Worm (Caenorhabditis elegans) whole organism, L1 larva: ENCODE data around the gene F42C5.6.

ENCODE experiments used
- C34B4.2 ChIP-seq: sonication (generic microtip); optimal IDR thresholded peaks from 2 replicates; lab custom pipeline; 2017; ENCODE audit warnings: mild to moderate bottlenecking, missing genetic modification characterization, missing compliant biosample characterization
- alr-1 ChIP-seq: fragments of 200-800 bp; sonication (Bioruptor generic); optimal IDR thresholded peaks from 2 replicates; lab custom pipeline; 2018; ENCODE audit warnings: borderline replicate concordance, mild to moderate bottlenecking, missing genetic modification characterization, missing compliant biosample characterization
- ama-1 ChIP-seq: fragments of 150-350 bp; optimal IDR thresholded peaks from 2 replicates; lab custom pipeline; 2014
- dpl-1 ChIP-seq, 3 experiments: fragments of 150-350 bp in 2 of 3; sonication (generic microtip) in 1 of 3; optimal IDR thresholded peaks; 2 replicates each; lab custom pipeline; 2014 to 2017; ENCODE audit warnings: missing biosample characterization in 3 of 3, missing genetic modification characterization in 3 of 3, missing genetic modification reagents in 3 of 3
- efl-1 ChIP-seq, 4 experiments: fragments of 150-350 bp; optimal IDR thresholded peaks in 3 of 4; peaks in 1 of 4; 1 replicate in 1 of 4; 2 replicates in 3 of 4; lab custom pipeline; 2014; ENCODE audit warnings: missing biosample characterization in 2 of 4, missing genetic modification characterization in 2 of 4, missing genetic modification reagents in 2 of 4
- egl-13 ChIP-seq: sonication (generic microtip); optimal IDR thresholded peaks from 2 replicates; lab custom pipeline; 2016; ENCODE audit warnings: missing genotype, missing genetic modification reagents, missing genetic modification characterization, missing compliant biosample characterization
- elt-2 ChIP-seq: sonication (generic microtip); optimal IDR thresholded peaks from 2 replicates; lab custom pipeline; 2016; ENCODE audit warnings: missing genetic modification characterization, mild to moderate bottlenecking, inconsistent platforms, missing compliant biosample characterization, missing genetic modification reagents
- fkh-10 ChIP-seq: sonication (generic microtip); optimal IDR thresholded peaks from 2 replicates; lab custom pipeline; 2017; ENCODE audit warnings: missing biosample characterization, missing genetic modification reagents, missing genetic modification characterization
- fos-1 ChIP-seq: fragments of 150-350 bp; optimal IDR thresholded peaks from 2 replicates; lab custom pipeline; 2014; ENCODE audit warnings: missing biosample characterization, missing genetic modification characterization
- grh-1 ChIP-seq: fragments of 200-800 bp; sonication (Bioruptor generic); IDR thresholded peaks from 2 replicates; pipeline ENCODE4 v1.3.6; 2022; ENCODE audit warnings: missing genetic modification reagents, missing genetic modification characterization, missing compliant biosample characterization
- hlh-4 ChIP-seq: sonication (generic microtip); optimal IDR thresholded peaks from 2 replicates; lab custom pipeline; 2016; ENCODE audit warnings: mild to moderate bottlenecking, missing genetic modification characterization, missing compliant biosample characterization
- hpl-2 ChIP-seq: fragments of 150-350 bp; optimal IDR thresholded peaks from 2 replicates; lab custom pipeline; 2014; ENCODE audit warnings: missing biosample characterization, missing genetic modification reagents, missing genetic modification characterization
- isw-1 ChIP-seq: fragments of 200-800 bp; sonication (Bioruptor generic); IDR thresholded peaks from 2 replicates; pipeline ENCODE4 v1.3.6; 2022; ENCODE audit warnings: missing genetic modification characterization, missing compliant biosample characterization
- lin-15B ChIP-seq: fragments of 150-350 bp; sonication (generic microtip); optimal IDR thresholded peaks from 3 replicates; lab custom pipeline; 2014; ENCODE audit warnings: missing biosample characterization, missing genetic modification characterization
- lin-35 ChIP-seq, 2 experiments: fragments of 150-350 bp; optimal IDR thresholded peaks; 2 replicates each; lab custom pipeline; 2014; ENCODE audit warnings: missing biosample characterization in 2 of 2, missing genetic modification characterization in 2 of 2, missing genetic modification reagents in 2 of 2
- lsy-2 ChIP-seq, 2 experiments: fragments of 150-350 bp; optimal IDR thresholded peaks; 2 replicates each; lab custom pipeline; 2014; ENCODE audit warnings: missing biosample characterization in 2 of 2, missing genetic modification characterization in 2 of 2
- nhr-11 ChIP-seq: fragments of 150-350 bp; optimal IDR thresholded peaks from 2 replicates; lab custom pipeline; 2014; ENCODE audit warnings: missing biosample characterization, missing genetic modification characterization
- nhr-12 ChIP-seq: sonication (generic microtip); optimal IDR thresholded peaks from 2 replicates; lab custom pipeline; 2017; ENCODE audit warnings: missing biosample characterization, missing genetic modification characterization
- nhr-19 ChIP-seq: fragments of 200-800 bp; sonication (Bioruptor generic); conservative IDR thresholded peaks from 2 replicates; pipeline ENCODE4 v1.3.6; 2022; ENCODE audit warnings: missing genetic modification characterization, missing compliant biosample characterization
- nhr-20 ChIP-seq: sonication (generic microtip); optimal IDR thresholded peaks from 2 replicates; lab custom pipeline; 2016; ENCODE audit warnings: mild to moderate bottlenecking, missing genetic modification characterization, missing compliant biosample characterization
- nhr-237 ChIP-seq: fragments of 150-350 bp; optimal IDR thresholded peaks from 2 replicates; lab custom pipeline; 2014; ENCODE audit warnings: missing biosample characterization, missing genetic modification characterization
- nhr-28 ChIP-seq: fragments of 150-350 bp; optimal IDR thresholded peaks from 2 replicates; lab custom pipeline; 2014; ENCODE audit warnings: missing biosample characterization, missing genetic modification characterization
- nhr-85 ChIP-seq: sonication (generic microtip); peaks from one replicate; lab custom pipeline; 2016; ENCODE audit warnings: missing genetic modification characterization, inconsistent platforms, missing compliant biosample characterization
- nhr-90 ChIP-seq: sonication (generic microtip); optimal IDR thresholded peaks from 2 replicates; lab custom pipeline; 2016; ENCODE audit warnings: mild to moderate bottlenecking, missing genetic modification characterization, missing compliant biosample characterization; ENCODE audit not compliant: poor library complexity
- pag-3 ChIP-seq: sonication (generic microtip); optimal IDR thresholded peaks from 2 replicates; lab custom pipeline; 2017; ENCODE audit warnings: missing genetic modification characterization, mild to moderate bottlenecking, missing compliant biosample characterization, antibody characterized with exemption, borderline replicate concordance; ENCODE audit not compliant: insufficient read depth
- pqm-1 ChIP-seq: sonication (generic microtip); optimal IDR thresholded peaks from 3 replicates; lab custom pipeline; 2017; ENCODE audit warnings: missing biosample characterization, missing genetic modification characterization
- skn-1 ChIP-seq: fragments of 150-350 bp; optimal IDR thresholded peaks from 2 replicates; lab custom pipeline; 2014; ENCODE audit warnings: missing biosample characterization, missing genetic modification characterization
- sox-4 ChIP-seq: sonication (generic microtip); optimal IDR thresholded peaks from 2 replicates; lab custom pipeline; 2016; ENCODE audit warnings: missing genetic modification characterization, missing compliant biosample characterization
- tbx-2 ChIP-seq: sonication (generic microtip); optimal IDR thresholded peaks from 2 replicates; lab custom pipeline; 2016; ENCODE audit warnings: missing genetic modification characterization, missing compliant biosample characterization
- unc-86 ChIP-seq: sonication (generic microtip); optimal IDR thresholded peaks from 2 replicates; lab custom pipeline; 2016; ENCODE audit warnings: missing genetic modification characterization, missing compliant biosample characterization
- ztf-11 ChIP-seq, 2 experiments: sonication (generic microtip); optimal IDR thresholded peaks; 2 replicates each; lab custom pipeline; 2016 to 2017; ENCODE audit warnings: missing genetic modification characterization in 2 of 2, missing biosample characterization in 1 of 2, missing compliant biosample characterization in 1 of 2

The F42C5.6 gene

ce11 chrIV:7338042-7338441, 29.2 kb upstream of the F42C5.6 start:
- TF ChIP-seq nhr-237 (tag; lab: Kevin White, UChicago), result no peak
- no peak for TF ChIP-seq sox-4 (tag; lab: Kevin White, UChicago)
- TF ChIP-seq fos-1 (tag; lab: Kevin White, UChicago), result no peak
- TF ChIP-seq nhr-12, result no peak
- TF ChIP-seq alr-1 (tag; lab: Kevin White, UChicago), result no peak
- no peak for TF ChIP-seq nhr-90
- TF ChIP-seq grh-1 (GFP tag; lab: Robert Waterston, UW), result no peak
- TF ChIP-seq tbx-2 (tag; lab: Kevin White, UChicago), result no peak
- no peak for TF ChIP-seq egl-13 (tag; lab: Kevin White, UChicago)
- TF ChIP-seq nhr-11 (tag; lab: Kevin White, UChicago), result no peak
- TF ChIP-seq unc-86 (tag; lab: Kevin White, UChicago), result no peak

ce11 chrIV:7332695-7333094, 23.8 kb upstream of the F42C5.6 start, which contains the start of gene ocr-4:
ocr-4 (minus strand) TSS chrIV:7332795.
- TF ChIP-seq nhr-28 (tag; lab: Kevin White, UChicago) (no peak), nhr-19 (GFP tag; lab: Robert Waterston, UW) (no peak), egl-13 (tag; lab: Kevin White, UChicago) (no peak), lsy-2 (tag; optimal IDR thresholded peaks at IDR 0.05; lab: Kevin White, UChicago) (no peak), pag-3 (tag; lab: Kevin White, UChicago) (no peak)
- TF ChIP-seq, all 84 proteins: peak for 0

ce11 chrIV:7328918-7329317, 20.0 kb upstream of the F42C5.6 start, which contains the start of gene sqst-2:
sqst-2 (minus strand) TSS chrIV:7328975.
- TF ChIP-seq hpl-2 (GFP tag; lab: Kevin White, UChicago) (no peak), sox-4 (tag; lab: Kevin White, UChicago) (no peak), nhr-85 (tag; lab: Kevin White, UChicago) (no peak), fkh-10 (GFP tag; lab: Kevin White, UChicago) (no peak), nhr-20 (tag; lab: Kevin White, UChicago) (no peak), C34B4.2 (no peak), skn-1 (no peak), nhr-28 (tag; lab: Kevin White, UChicago) (no peak), hlh-4 (no peak), ama-1 (no peak), isw-1 (GFP tag; lab: Robert Waterston, UW) (no peak), dpl-1 (GFP tag; optimal IDR thresholded peaks at IDR 0.05; lab: Kevin White, UChicago) (no peak), lin-15B (no peak), ztf-11 (tag; optimal IDR thresholded peaks at IDR 0.05; lab: Kevin White, UChicago) (no peak)

- TF ChIP-seq elt-2 (tag; lab: Kevin White, UChicago), result peak; percentile 88
- TF ChIP-seq nhr-85 (tag; lab: Kevin White, UChicago), result no peak
- peak; percentile 70 for TF ChIP-seq pqm-1 (tag; lab: Kevin White, UChicago)
- peak; percentile 10 for TF ChIP-seq nhr-90
- peak in 1 of 2 experiments; percentile 33 for TF ChIP-seq lin-35 (GFP tag; optimal IDR thresholded peaks at IDR 0.05; lab: Kevin White, UChicago)
- TF ChIP-seq nhr-20 (tag; lab: Kevin White, UChicago), result peak; percentile 20
These were observed 17.8 kb upstream of the F42C5.6 start, which contains the start of gene ifo-1 for ce11 chrIV:7326613-7327149. ifo-1 (minus strand) TSS chrIV:7326663.

- TF ChIP-seq dpl-1 (GFP tag; optimal IDR thresholded peaks at IDR 0.05; lab: Kevin White, UChicago) (no peak), elt-2 (tag; lab: Kevin White, UChicago) (peak; percentile 52), efl-1 (optimal IDR thresholded peaks at IDR 0.05; lab: Kevin White, UChicago) (no peak), efl-1 (GFP tag; optimal IDR thresholded peaks at IDR 0.05 in 1 of 2; lab: Kevin White, UChicago) (peak in 1 of 2 experiments; percentile 28)
These were observed 16.8 kb upstream of the F42C5.6 start for ce11 chrIV:7325698-7326097.
